Comparison of ENCODE assay signal across 6 worm cellular contexts in genomic region chrV:5067390-5067789, ce11.
TF ChIP-seq lines count a peak whose summit lies in the region.

No protein-coding gene starts in this region.

TF ChIP-seq in whole organism, L1 larva, 84 proteins besides CTCF, POLR2A, EP300 and RAD21:
- TF ChIP-seq pqm-1 (tag; optimal IDR thresholded peaks at IDR 0.05; lab: Kevin White, UChicago) (peak; percentile 51), egl-13 (tag; optimal IDR thresholded peaks at IDR 0.05; lab: Kevin White, UChicago) (no peak), elt-2 (tag; optimal IDR thresholded peaks at IDR 0.05; lab: Kevin White, UChicago) (peak; percentile 85)
TF ChIP-seq in whole organism, L1 larva: peak in this region for 2.

TF ChIP-seq in whole organism, L2 larva, 48 proteins besides CTCF, POLR2A, EP300 and RAD21:
- TF ChIP-seq crh-2 (tag; optimal IDR thresholded peaks at IDR 0.05; lab: Kevin White, UChicago) (peak; percentile 58), mab-5 (tag; optimal IDR thresholded peaks at IDR 0.05; lab: Kevin White, UChicago) (no peak), fos-1 (tag; optimal IDR thresholded peaks at IDR 0.05; lab: Kevin White, UChicago) (peak; percentile 86), elt-3 (tag; optimal IDR thresholded peaks at IDR 0.05; lab: Kevin White, UChicago) (no peak), gmeb-1 (tag; optimal IDR thresholded peaks at IDR 0.05; lab: Kevin White, UChicago) (no peak), mdl-1 (tag; optimal IDR thresholded peaks at IDR 0.05; lab: Kevin White, UChicago) (no peak), lin-11 (tag; optimal IDR thresholded peaks at IDR 0.05; lab: Kevin White, UChicago) (no peak), blmp-1 (tag; optimal IDR thresholded peaks at IDR 0.05; lab: Kevin White, UChicago; ENCODE audit: insufficient read depth) (no peak), nhr-12 (tag; optimal IDR thresholded peaks at IDR 0.05; lab: Kevin White, UChicago) (no peak), C34F6.9 (tag; optimal IDR thresholded peaks at IDR 0.05; lab: Kevin White, UChicago) (no peak)

TF ChIP-seq in whole organism, L3 larva, 47 proteins besides CTCF, POLR2A, EP300 and RAD21:
- no peak for TF ChIP-seq eor-1 (tag; optimal IDR thresholded peaks at IDR 0.05; lab: Kevin White, UChicago)
- TF ChIP-seq pqm-1 (tag; optimal IDR thresholded peaks at IDR 0.05; lab: Kevin White, UChicago): peak; percentile 61
- TF ChIP-seq jun-1 (tag; optimal IDR thresholded peaks at IDR 0.05; lab: Kevin White, UChicago): peak; percentile 76
- TF ChIP-seq pha-4 (tag; optimal IDR thresholded peaks at IDR 0.05; lab: Kevin White, UChicago): peak; percentile 37
- TF ChIP-seq elt-2 (tag; optimal IDR thresholded peaks at IDR 0.05; lab: Kevin White, UChicago): peak; percentile 95
- no peak for TF ChIP-seq snpc-4 (tag; optimal IDR thresholded peaks at IDR 0.05; lab: Kevin White, UChicago)
- no peak for TF ChIP-seq fkh-2 (tag; optimal IDR thresholded peaks at IDR 0.05; lab: Kevin White, UChicago)

TF ChIP-seq in whole organism, L4 larva, 104 proteins besides CTCF, POLR2A, EP300 and RAD21:
- TF ChIP-seq lsy-2 (tag; optimal IDR thresholded peaks at IDR 0.05; lab: Kevin White, UChicago) (peak in 1 of 2 experiments; percentile 26), dmd-6 (GFP tag; IDR thresholded peaks at IDR 0.05; lab: Robert Waterston, UW) (peak; percentile 57), nhr-28 (tag; optimal IDR thresholded peaks at IDR 0.05; lab: Kevin White, UChicago) (peak; percentile 84), php-3 (GFP tag; IDR thresholded peaks at IDR 0.05; lab: Robert Waterston, UW) (peak; percentile 57; the same call in 1 of the 2 replicates), ztf-7 (tag; optimal IDR thresholded peaks at IDR 0.05; lab: Kevin White, UChicago) (no peak), dve-1 (tag; optimal IDR thresholded peaks at IDR 0.05; lab: Kevin White, UChicago; ENCODE audit: insufficient read depth) (peak; percentile 70), mdl-1 (tag; optimal IDR thresholded peaks at IDR 0.05; lab: Kevin White, UChicago) (peak in 1 of 2 experiments; percentile 28), snpc-4 (tag; optimal IDR thresholded peaks at IDR 0.05; lab: Kevin White, UChicago) (no peak), nhr-77 (tag; optimal IDR thresholded peaks at IDR 0.05; lab: Kevin White, UChicago) (peak; percentile 47), daf-19 (GFP tag; conservative IDR thresholded peaks at IDR 0.05; lab: Robert Waterston, UW) (no peak), T20F7.1 (GFP tag; optimal IDR thresholded peaks at IDR 0.05; lab: Kevin White, UChicago) (peak; percentile 41), pqm-1 (tag; optimal IDR thresholded peaks at IDR 0.05; lab: Kevin White, UChicago) (peak; percentile 89), daf-16 (GFP tag; optimal IDR thresholded peaks at IDR 0.05; lab: Kevin White, UChicago) (no peak), daf-16 (tag; optimal IDR thresholded peaks at IDR 0.05; lab: Kevin White, UChicago) (peak; percentile 72), nhr-10 (tag; optimal IDR thresholded peaks at IDR 0.05; lab: Kevin White, UChicago) (no peak), hlh-11 (tag; optimal IDR thresholded peaks at IDR 0.05; lab: Kevin White, UChicago) (peak; percentile 43)

TF ChIP-seq in whole organism, late embryonic, 69 proteins besides CTCF, POLR2A, EP300 and RAD21:
- TF ChIP-seq F13H6.1 (tag; optimal IDR thresholded peaks at IDR 0.05; lab: Kevin White, UChicago) (no peak), elt-2 (tag; optimal IDR thresholded peaks at IDR 0.05; lab: Kevin White, UChicago) (peak; percentile 57)

TF ChIP-seq in whole organism, young adult, 124 proteins besides CTCF, POLR2A, EP300 and RAD21:
- TF ChIP-seq cebp-1 (GFP tag; IDR thresholded peaks at IDR 0.05; lab: Robert Waterston, UW) (peak; percentile 48; the same call in 1 of the 2 replicates), cebp-1 (tag; optimal IDR thresholded peaks at IDR 0.05; lab: Kevin White, UChicago) (peak; percentile 74), lir-1 (GFP tag; conservative IDR thresholded peaks at IDR 0.05; lab: Robert Waterston, UW) (no peak), unc-62 (GFP tag; optimal IDR thresholded peaks at IDR 0.05; lab: Kevin White, UChicago) (peak; percentile 67), nhr-80 (tag; optimal IDR thresholded peaks at IDR 0.05; lab: Kevin White, UChicago) (peak; percentile 87), ztf-18 (tag; optimal IDR thresholded peaks at IDR 0.05; lab: Kevin White, UChicago) (no peak), zim-3 (tag; optimal IDR thresholded peaks at IDR 0.05; lab: Kevin White, UChicago) (no peak)
